Worm (Caenorhabditis elegans): ENCODE measurements around the gene kcnl-1.

kcnl-1 gene

DNA sequence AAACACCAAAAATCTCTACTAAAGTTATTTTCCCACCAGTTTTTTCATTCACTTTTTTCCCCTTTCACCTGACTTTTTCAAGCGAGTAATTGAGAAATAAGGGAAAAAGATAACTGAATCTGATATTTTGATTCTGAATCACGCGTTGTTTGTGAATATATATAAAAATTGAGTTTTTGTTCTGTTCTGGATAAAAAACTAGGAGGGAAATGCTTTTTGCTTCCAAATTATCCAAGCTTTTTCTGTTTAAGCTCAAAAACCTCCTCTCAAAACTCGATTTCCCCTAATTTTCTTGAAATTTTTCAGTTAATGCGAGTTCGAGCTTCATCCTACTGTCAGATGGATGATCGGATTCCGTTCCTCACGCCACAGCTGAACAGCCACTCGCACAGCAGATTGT lies at the start of gene kcnl-1:
Gene kcnl-1, plus strand, starts transcription at position 301 of the 400 bp plus-strand sequence.
- TF ChIP-seq tlp-1 (tag; optimal IDR thresholded peaks at IDR 0.05) (no peak), lin-15B (tag; optimal IDR thresholded peaks at IDR 0.05) (no peak), irx-1 (tag; optimal IDR thresholded peaks at IDR 0.05) (no peak), swsn-7 (tag; optimal IDR thresholded peaks at IDR 0.05) (no peak), lin-14 (GFP tag; optimal IDR thresholded peaks at IDR 0.05) (no peak), pqm-1 (tag; optimal IDR thresholded peaks at IDR 0.05) (no peak), sptf-1 (tag; optimal IDR thresholded peaks at IDR 0.05) (no peak), C16A3.4 (tag; optimal IDR thresholded peaks at IDR 0.05) (no peak), ceh-90 (tag; optimal IDR thresholded peaks at IDR 0.05) (no peak), C04F5.9 (tag; optimal IDR thresholded peaks at IDR 0.05) (no peak), rnt-1 (tag; optimal IDR thresholded peaks at IDR 0.05) (no peak), hpl-2 (GFP tag; optimal IDR thresholded peaks at IDR 0.05) (no peak), zag-1 (tag; optimal IDR thresholded peaks at IDR 0.05) (no peak), dpl-1 (GFP tag; optimal IDR thresholded peaks at IDR 0.05) (no peak), nhr-84 (tag; optimal IDR thresholded peaks at IDR 0.05) (no peak), ces-1 (GFP tag; optimal IDR thresholded peaks at IDR 0.05) (no peak), sox-4 (tag; optimal IDR thresholded peaks at IDR 0.05) (no peak)

DNA sequence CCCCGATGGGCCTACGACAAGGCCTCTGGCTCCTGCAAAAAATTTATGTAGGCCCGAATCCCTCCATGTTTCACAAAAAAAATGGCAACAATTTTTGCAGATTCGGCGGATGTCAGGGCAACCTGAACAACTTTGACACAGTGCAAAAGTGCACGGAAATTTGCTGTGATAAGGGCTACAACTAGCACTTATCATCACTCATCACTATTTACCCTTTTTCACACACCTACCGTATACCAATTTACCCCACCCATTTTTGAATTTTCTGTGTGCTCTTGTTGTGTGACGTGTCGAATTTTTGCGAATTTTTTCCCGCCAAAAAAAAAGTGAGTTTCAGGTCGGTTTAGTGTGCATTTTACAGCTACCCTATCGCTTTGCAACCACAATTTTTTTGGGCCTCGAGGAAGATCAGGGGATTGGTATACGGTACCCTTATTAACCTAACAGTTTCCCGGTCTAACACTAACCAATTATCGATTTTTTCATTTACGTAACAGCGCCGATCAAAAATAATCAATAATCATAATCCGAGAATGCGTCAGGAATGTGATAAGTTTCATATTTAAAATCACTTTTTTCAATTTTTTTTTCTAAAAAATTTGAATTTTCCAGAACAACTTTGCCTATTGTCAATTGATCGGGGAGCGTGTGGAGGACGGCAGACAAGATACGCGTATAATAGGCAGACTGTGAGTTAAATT lies 46.6 kb upstream of the kcnl-1 start:
- TF ChIP-seq dpl-1 (GFP tag; optimal IDR thresholded peaks at IDR 0.05), result no peak
- TF ChIP-seq alr-1 (tag; optimal IDR thresholded peaks at IDR 0.05; ENCODE audit: borderline replicate concordance), result no peak
- no peak for TF ChIP-seq aly-2 (tag; optimal IDR thresholded peaks at IDR 0.05)
- TF ChIP-seq nhr-11 (tag; optimal IDR thresholded peaks at IDR 0.05), result no peak
- TF ChIP-seq swsn-7 (tag; optimal IDR thresholded peaks at IDR 0.05), result no peak
- no peak for TF ChIP-seq tbx-2 (tag; optimal IDR thresholded peaks at IDR 0.05)
- no peak for TF ChIP-seq unc-62 (GFP tag; optimal IDR thresholded peaks at IDR 0.05)
- no peak for TF ChIP-seq sox-4 (tag; optimal IDR thresholded peaks at IDR 0.05)
- no peak for TF ChIP-seq nhr-90 (tag; optimal IDR thresholded peaks at IDR 0.05; ENCODE audit: poor library complexity)
- TF ChIP-seq ets-5 (GFP tag; IDR thresholded peaks at IDR 0.05), result no peak
- no peak for TF ChIP-seq ceh-82 (tag; optimal IDR thresholded peaks at IDR 0.05)

DNA sequence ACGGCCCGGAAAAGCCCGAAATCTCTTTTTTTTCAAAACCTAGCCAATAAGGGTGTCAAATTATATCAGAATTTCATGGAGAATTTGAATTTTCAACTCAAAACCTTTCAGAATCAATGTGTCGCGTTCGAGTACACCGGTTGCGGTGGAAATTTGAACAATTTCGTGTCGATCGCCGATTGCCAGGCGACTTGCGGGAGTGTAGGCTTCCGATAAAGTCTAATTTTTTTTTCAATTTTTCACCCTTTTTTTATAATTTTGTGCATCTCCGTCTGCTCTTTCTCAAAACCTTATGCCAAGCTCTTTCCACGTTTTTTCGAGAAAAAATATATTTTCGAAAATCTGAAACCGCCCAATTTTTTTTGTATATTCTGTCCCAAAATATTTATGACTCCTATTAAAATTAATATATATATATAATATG lies 45.7 kb upstream of the kcnl-1 start:
- TF ChIP-seq lsy-2 (tag; optimal IDR thresholded peaks at IDR 0.05), result peak in 1 of 2 experiments; percentile 48
- peak; percentile 53 for TF ChIP-seq nhr-19 (GFP tag; conservative IDR thresholded peaks at IDR 0.05)
- peak; percentile 20 for TF ChIP-seq nhr-85 (tag)
- TF ChIP-seq nhr-71 (tag; optimal IDR thresholded peaks at IDR 0.05), result peak; percentile 28
- TF ChIP-seq nhr-47 (tag; optimal IDR thresholded peaks at IDR 0.05), result peak; percentile 26
- TF ChIP-seq ama-1 (optimal IDR thresholded peaks at IDR 0.05), result peak; percentile 50
- no peak for TF ChIP-seq fkh-10 (GFP tag; optimal IDR thresholded peaks at IDR 0.05)
- TF ChIP-seq mep-1 (tag; optimal IDR thresholded peaks at IDR 0.05), result peak; percentile 74
- no peak for TF ChIP-seq rnt-1 (tag; optimal IDR thresholded peaks at IDR 0.05)
- TF ChIP-seq hlh-17 (GFP tag; optimal IDR thresholded peaks at IDR 0.05; ENCODE audit: borderline replicate concordance), result no peak
- TF ChIP-seq skn-1 (tag; optimal IDR thresholded peaks at IDR 0.05), result peak; percentile 37
- no peak for TF ChIP-seq C04F5.9 (tag; optimal IDR thresholded peaks at IDR 0.05)
- TF ChIP-seq mab-9 (GFP tag; IDR thresholded peaks at IDR 0.05), result 0 out of 2 replicates have a peak, but pooled peaks have one; percentile 17

DNA sequence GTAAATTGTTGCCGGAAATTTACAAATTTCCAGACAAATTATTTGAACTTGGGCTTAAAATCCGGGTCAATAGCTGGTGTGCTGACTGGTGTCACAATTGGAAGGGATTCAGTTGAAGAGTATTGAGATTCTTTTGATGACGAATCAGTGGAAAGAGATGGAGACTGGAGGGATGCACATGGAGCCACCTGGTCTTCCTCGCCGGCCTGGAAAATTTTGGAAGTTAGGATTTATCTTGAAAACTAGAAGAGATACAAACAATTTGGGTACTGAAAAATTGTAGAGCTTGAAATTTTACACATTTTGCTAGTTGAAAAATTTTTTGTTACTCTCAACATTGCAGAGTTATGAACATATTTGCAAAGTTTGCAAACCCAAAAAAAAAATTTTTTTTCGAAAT lies 45.1 kb upstream of the kcnl-1 start:
- no peak for TF ChIP-seq aly-2 (tag; optimal IDR thresholded peaks at IDR 0.05)
- TF ChIP-seq grh-1 (GFP tag; IDR thresholded peaks at IDR 0.05), result peak; percentile 29; the same call in 1 of the 2 replicates

Measured in whole organism, L1 larva.